Fruit fly (Drosophila melanogaster) S2 (cell line): ENCODE data around the gene Corp.

Source experiments
- CG8478 ChIP-seq: fragments of >200 bp; optimal IDR thresholded peaks from 2 replicates; lab custom pipeline; 2018
- CTCF ChIP-seq, 2 experiments: fragments of >200 bp; optimal IDR thresholded peaks; 2 replicates each; lab custom pipeline; 2018

- TF ChIP-seq CG8478 (no peak), CTCF (optimal IDR thresholded peaks at IDR 0.05; lab: Kevin White, UChicago) (no peak)
Measured at dm6 chrX:8271363-8272061, at the start of gene Corp.
